Fruit fly (Drosophila melanogaster) whole organism, embryonic: ENCODE measurements around the gene capu.

Experiments
- ATbp ChIP-seq: fragments of 200-800 bp; sonication (Bioruptor generic); optimal IDR thresholded peaks from 2 replicates; lab custom pipeline; 2017; ENCODE audit warnings: missing biosample characterization, mild to moderate bottlenecking, missing genetic modification characterization, missing genetic modification reagents
- CG10209 ChIP-seq: fragments of 200-800 bp; sonication (Bioruptor generic); optimal IDR thresholded peaks from 3 replicates; lab custom pipeline; 2017; ENCODE audit warnings: missing biosample characterization, mild to moderate bottlenecking, missing genetic modification characterization, missing genetic modification reagents
- CG12071 ChIP-seq: fragments of 200-800 bp; sonication (Bioruptor generic); optimal IDR thresholded peaks from 3 replicates; lab custom pipeline; 2018; ENCODE audit warnings: missing biosample characterization, mild to moderate bottlenecking, missing genetic modification characterization
- CG15011 ChIP-seq: fragments of 200-800 bp; sonication (Bioruptor generic); optimal IDR thresholded peaks from 3 replicates; lab custom pipeline; 2018; ENCODE audit warnings: missing biosample characterization, mild to moderate bottlenecking, missing genetic modification characterization
- CG2199 ChIP-seq: fragments of 200-800 bp; sonication (Bioruptor generic); IDR thresholded peaks from 3 replicates; pipeline ENCODE4 v1.3.6; 2022; ENCODE audit warnings: missing biosample characterization, missing genetic modification characterization
- CG3163 ChIP-seq: fragments of 200-800 bp; sonication (Bioruptor generic); optimal IDR thresholded peaks from 3 replicates; lab custom pipeline; 2016; ENCODE audit warnings: missing biosample characterization, missing genetic modification characterization
- CG33213 ChIP-seq: fragments of 200-800 bp; sonication (Bioruptor generic); optimal IDR thresholded peaks from 3 replicates; lab custom pipeline; 2016; ENCODE audit warnings: missing biosample characterization, missing genetic modification characterization
- CG34376 ChIP-seq: fragments of 200-800 bp; sonication (Bioruptor generic); optimal IDR thresholded peaks from 2 replicates; lab custom pipeline; 2018; ENCODE audit warnings: missing biosample characterization, mild to moderate bottlenecking, missing genetic modification characterization
- CG42726 ChIP-seq: fragments of 200-800 bp; sonication (Bioruptor generic); IDR thresholded peaks from 2 replicates; pipeline ENCODE4 v1.3.6; 2022; ENCODE audit warnings: missing biosample characterization, missing genetic modification characterization; ENCODE audit not compliant: partially characterized antibody
- CG7928 ChIP-seq: fragments of 200-800 bp; sonication (Bioruptor generic); optimal IDR thresholded peaks from 2 replicates; lab custom pipeline; 2017; ENCODE audit warnings: missing biosample characterization, mild to moderate bottlenecking, missing genetic modification characterization
- D19A ChIP-seq: fragments of 200-800 bp; optimal IDR thresholded peaks from 3 replicates; lab custom pipeline; 2019; ENCODE audit warnings: missing biosample characterization, mild to moderate bottlenecking, missing genetic modification characterization, moderate library complexity
- Ets65A ChIP-seq: fragments of 200-800 bp; sonication (Bioruptor generic); peaks from one replicate; lab custom pipeline; 2016; ENCODE audit warnings: missing biosample characterization, missing genetic modification characterization
- Gsc ChIP-seq: fragments of 200-800 bp; sonication (Bioruptor generic); IDR thresholded peaks from 2 replicates; pipeline ENCODE4 v1.3.6; 2022; ENCODE audit warnings: missing biosample characterization, missing genetic modification characterization
- HLHmδ ChIP-seq: fragments of 200-800 bp; sonication (Bioruptor generic); optimal IDR thresholded peaks from 2 replicates; lab custom pipeline; 2018; ENCODE audit warnings: missing biosample characterization, mild to moderate bottlenecking, missing genetic modification characterization, moderate library complexity
- Lhr ChIP-seq: fragments of 200-800 bp; sonication (Bioruptor generic); optimal IDR thresholded peaks from 3 replicates; lab custom pipeline; 2017; ENCODE audit warnings: mild to moderate bottlenecking, missing biosample characterization, missing genetic modification reagents, missing genetic modification characterization
- Nf-YB ChIP-seq: fragments of 200-800 bp; sonication (Bioruptor generic); optimal IDR thresholded peaks from 3 replicates; lab custom pipeline; 2019; ENCODE audit warnings: missing biosample characterization, mild to moderate bottlenecking, missing genetic modification characterization, moderate library complexity
- Nf-YC ChIP-seq: fragments of 200-800 bp; optimal IDR thresholded peaks from 3 replicates; lab custom pipeline; 2019; ENCODE audit warnings: missing biosample characterization, mild to moderate bottlenecking, missing genetic modification characterization, moderate library complexity
- Opbp ChIP-seq: fragments of 200-800 bp; sonication (Bioruptor generic); IDR thresholded peaks from 3 replicates; pipeline ENCODE4 v1.3.6; 2022; ENCODE audit warnings: missing biosample characterization, missing genetic modification characterization; ENCODE audit not compliant: partially characterized antibody
- Rx ChIP-seq: fragments of 200-800 bp; sonication (Bioruptor generic); IDR thresholded peaks from 2 replicates; pipeline ENCODE4 v1.3.6; 2022; ENCODE audit warnings: missing biosample characterization, missing genetic modification characterization
- TFAM ChIP-seq: fragments of 200-800 bp; sonication (Bioruptor generic); optimal IDR thresholded peaks from 2 replicates; lab custom pipeline; 2017; ENCODE audit warnings: missing biosample characterization, missing genetic modification characterization, inconsistent platforms
- YL-1 ChIP-seq: fragments of 200-800 bp; sonication (Bioruptor generic); optimal IDR thresholded peaks from 3 replicates; lab custom pipeline; 2017; ENCODE audit warnings: missing biosample characterization, mild to moderate bottlenecking, missing genetic modification characterization
- ap ChIP-seq: fragments of 200-800 bp; sonication (Bioruptor generic); IDR thresholded peaks from 2 replicates; pipeline ENCODE4 v1.3.6; 2022; ENCODE audit warnings: missing biosample characterization, missing genetic modification characterization
- ato ChIP-seq: fragments of 200-800 bp; sonication (Bioruptor generic); IDR thresholded peaks from 2 replicates; pipeline ENCODE4 v1.3.6; 2022; ENCODE audit warnings: missing biosample characterization, missing genetic modification characterization; ENCODE audit not compliant: partially characterized antibody
- cg ChIP-seq: fragments of 200-800 bp; sonication (Bioruptor generic); optimal IDR thresholded peaks from 3 replicates; lab custom pipeline; 2019; ENCODE audit warnings: missing biosample characterization, mild to moderate bottlenecking, missing genetic modification characterization, moderate library complexity
- chn ChIP-seq: fragments of 200-800 bp; sonication (Bioruptor generic); optimal IDR thresholded peaks from 2 replicates; lab custom pipeline; 2016; ENCODE audit warnings: missing biosample characterization, missing genetic modification characterization
- grau ChIP-seq: fragments of 200-800 bp; optimal IDR thresholded peaks from 3 replicates; lab custom pipeline; 2019; ENCODE audit warnings: missing biosample characterization, mild to moderate bottlenecking, missing genetic modification characterization, moderate library complexity
- gsb-n ChIP-seq: fragments of 200-800 bp; sonication (Bioruptor generic); optimal IDR thresholded peaks from 3 replicates; lab custom pipeline; 2018; ENCODE audit warnings: missing biosample characterization, mild to moderate bottlenecking, missing genetic modification characterization
- kni ChIP-seq: fragments of 200-800 bp; sonication (Bioruptor generic); optimal IDR thresholded peaks from 3 replicates; lab custom pipeline; 2017; ENCODE audit warnings: mild to moderate bottlenecking, missing biosample characterization, missing genetic modification reagents, missing genetic modification characterization
- lov ChIP-seq, 2 experiments: fragments of 200-800 bp in 1 of 2; fragments of >200 bp in 1 of 2; sonication (Bioruptor generic) in 1 of 2; IDR thresholded peaks in 1 of 2; optimal IDR thresholded peaks in 1 of 2; 2 replicates in 1 of 2; 3 replicates in 1 of 2; pipeline versions ENCODE4 v1.3.6 to Lab custom; 2017 to 2022; ENCODE audit warnings: missing biosample characterization in 1 of 2, missing genetic modification characterization in 1 of 2
- mirr ChIP-seq: fragments of 200-800 bp; sonication (Bioruptor generic); optimal IDR thresholded peaks from 3 replicates; lab custom pipeline; 2018; ENCODE audit warnings: missing biosample characterization, mild to moderate bottlenecking, missing genetic modification characterization
- nerfin-1 ChIP-seq: fragments of 200-800 bp; sonication (Bioruptor generic); optimal IDR thresholded peaks from 3 replicates; lab custom pipeline; 2019; ENCODE audit warnings: missing biosample characterization, mild to moderate bottlenecking, missing genetic modification characterization, moderate library complexity
- oc ChIP-seq: fragments of 200-800 bp; sonication (Bioruptor generic); optimal IDR thresholded peaks from 2 replicates; lab custom pipeline; 2018; ENCODE audit warnings: missing biosample characterization, mild to moderate bottlenecking, missing genetic modification characterization, moderate library complexity
- pros ChIP-seq: fragments of 200-800 bp; sonication (Bioruptor generic); optimal IDR thresholded peaks from 3 replicates; lab custom pipeline; 2019; ENCODE audit warnings: missing biosample characterization, mild to moderate bottlenecking, missing genetic modification characterization, moderate library complexity
- psq ChIP-seq: fragments of 200-800 bp; sonication (Bioruptor generic); optimal IDR thresholded peaks from 2 replicates; lab custom pipeline; 2017; ENCODE audit warnings: missing biosample characterization, missing genetic modification characterization
- sens ChIP-seq: fragments of 200-800 bp; sonication (Bioruptor generic); peaks from one replicate; lab custom pipeline; 2016; ENCODE audit warnings: missing biosample characterization, missing genetic modification characterization
- sqz ChIP-seq: fragments of 200-800 bp; sonication (Bioruptor generic); optimal IDR thresholded peaks from 3 replicates; lab custom pipeline; 2018; ENCODE audit warnings: missing biosample characterization, mild to moderate bottlenecking, missing genetic modification characterization

capu gene

DNA sequence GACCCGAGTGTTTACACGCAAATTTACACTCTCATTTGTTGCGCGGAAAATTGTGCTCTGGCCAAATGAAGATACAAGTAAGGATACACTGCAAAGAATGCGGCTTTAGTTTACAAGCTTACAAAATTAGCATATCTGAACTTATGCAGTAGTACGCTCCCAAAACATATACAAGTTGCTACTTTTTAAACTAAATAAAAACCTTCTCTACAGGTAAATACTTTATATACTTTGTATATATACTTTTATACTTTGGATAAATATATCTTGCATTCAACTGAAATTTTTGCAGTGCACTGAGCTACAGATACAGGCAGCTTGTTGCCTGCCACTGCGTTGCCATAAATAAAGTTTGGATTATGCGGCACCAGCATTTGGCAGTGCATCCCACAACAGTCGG lies 54.8 kb downstream of the capu start:
- TF ChIP-seq sens (GFP tag; lab: Kevin White, UChicago): peak; percentile 58
- no peak for TF ChIP-seq TFAM (GFP tag; lab: Kevin White, UChicago)

DNA sequence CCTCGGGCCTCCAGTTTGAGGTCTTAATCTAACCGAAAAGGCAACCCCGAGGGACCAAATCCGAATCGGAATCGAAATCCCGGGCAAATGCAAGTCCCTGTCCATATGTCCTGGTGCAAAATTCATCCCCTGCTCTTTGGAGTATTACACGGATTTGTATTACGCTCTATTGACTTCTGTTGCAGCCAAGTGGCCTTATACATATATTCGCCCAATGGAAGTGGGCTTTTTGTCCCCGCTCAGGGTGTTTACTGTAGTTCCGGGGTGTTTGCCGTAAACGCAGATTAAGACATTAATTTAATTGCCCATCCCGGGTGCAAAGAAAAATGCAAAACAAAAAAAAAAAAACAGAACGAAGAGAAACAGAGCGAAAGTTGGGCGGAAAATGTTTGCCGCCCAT lies 56.1 kb downstream of the capu start:
- TF ChIP-seq cg (GFP tag; lab: Kevin White, UChicago): no peak
- TF ChIP-seq Ets65A (GFP tag; lab: Kevin White, UChicago): peak; percentile 51
- TF ChIP-seq CG33213 (GFP tag; lab: Kevin White, UChicago): no peak
- no peak for TF ChIP-seq ATbp
- peak; percentile 44 for TF ChIP-seq sqz (GFP tag; lab: Kevin White, UChicago)
- peak; percentile 41 for TF ChIP-seq oc (tag; lab: Kevin White, UChicago)
- TF ChIP-seq ato (GFP tag; lab: Robert Waterston, UW): no peak
- peak; percentile 69 for TF ChIP-seq gsb-n (tag; lab: Kevin White, UChicago)
- TF ChIP-seq CG34376 (GFP tag; lab: Kevin White, UChicago): no peak
- TF ChIP-seq lov (optimal IDR thresholded peaks at IDR 0.05; lab: Kevin White, UChicago): no peak
- no peak for TF ChIP-seq lov (GFP tag; IDR thresholded peaks at IDR 0.05; lab: Robert Waterston, UW)
- TF ChIP-seq CG10209 (GFP tag; lab: Kevin White, UChicago): no peak
- TF ChIP-seq Lhr (GFP tag; lab: Kevin White, UChicago): no peak
- no peak for TF ChIP-seq Rx
- TF ChIP-seq grau: peak; percentile 77
- no peak for TF ChIP-seq CG15011
- TF ChIP-seq Gsc: no peak
- no peak for TF ChIP-seq CG12071 (GFP tag; lab: Kevin White, UChicago)
- TF ChIP-seq D19A: no peak
- peak; percentile 83 for TF ChIP-seq pros (GFP tag; lab: Kevin White, UChicago)
- peak; percentile 73 for TF ChIP-seq Nf-YB (GFP tag; lab: Kevin White, UChicago)
- no peak for TF ChIP-seq chn (GFP tag; lab: Kevin White, UChicago)
- no peak for TF ChIP-seq HLHmδ (GFP tag; lab: Kevin White, UChicago)
- TF ChIP-seq CG7928 (GFP tag; lab: Kevin White, UChicago): no peak
- TF ChIP-seq mirr (GFP tag; lab: Kevin White, UChicago): no peak
- 0 out of 3 replicates have a peak, but pooled peaks have one; percentile 34 for TF ChIP-seq CG2199 (GFP tag; lab: Robert Waterston, UW)
- no peak for TF ChIP-seq CG3163 (GFP tag; lab: Kevin White, UChicago)
- no peak for TF ChIP-seq psq (GFP tag; lab: Kevin White, UChicago)
- TF ChIP-seq kni (GFP tag; lab: Kevin White, UChicago): peak; percentile 36
- TF ChIP-seq YL-1 (GFP tag; lab: Kevin White, UChicago): no peak
- peak; percentile 38 for TF ChIP-seq Nf-YC (tag; lab: Kevin White, UChicago)
- no peak for TF ChIP-seq CG42726 (GFP tag; lab: Robert Waterston, UW)
- peak; percentile 12 for TF ChIP-seq nerfin-1 (tag; lab: Kevin White, UChicago)
- no peak for TF ChIP-seq Opbp (GFP tag; lab: Robert Waterston, UW)
- no peak for TF ChIP-seq ap (GFP tag; lab: Robert Waterston, UW)
